Worm (Caenorhabditis elegans) whole organism, late embryonic: Measurements from ENCODE around the gene zip-11.

Source experiments
- C08G9.2 ChIP-seq: sonication (generic microtip); optimal IDR thresholded peaks from 2 replicates; lab custom pipeline; 2016; ENCODE audit warnings: mild to moderate bottlenecking, missing genetic modification characterization, moderate library complexity, missing compliant biosample characterization
- C38D4.7 ChIP-seq: fragments of 200-800 bp; sonication (Bioruptor generic); optimal IDR thresholded peaks from 2 replicates; lab custom pipeline; 2018; ENCODE audit warnings: mild to moderate bottlenecking, missing genetic modification characterization, moderate library complexity, missing compliant biosample characterization
- T23F11.4 ChIP-seq: fragments of 200-800 bp; sonication (Bioruptor generic); optimal IDR thresholded peaks from 2 replicates; lab custom pipeline; 2018; ENCODE audit warnings: mild to moderate bottlenecking, missing genetic modification characterization, missing compliant biosample characterization
- Y22D7AL.16 ChIP-seq: sonication (generic microtip); optimal IDR thresholded peaks from 2 replicates; lab custom pipeline; 2016; ENCODE audit warnings: missing genetic modification characterization, missing compliant biosample characterization
- ama-1 ChIP-seq: fragments of 150-350 bp; optimal IDR thresholded peaks from 2 replicates; lab custom pipeline; 2014
- ceh-14 ChIP-seq: sonication (generic microtip); optimal IDR thresholded peaks from 2 replicates; lab custom pipeline; 2016; ENCODE audit warnings: missing genotype, missing genetic modification characterization, missing compliant biosample characterization
- ceh-19 ChIP-seq: fragments of 200-800 bp; sonication (Bioruptor generic); optimal IDR thresholded peaks from 2 replicates; lab custom pipeline; 2018; ENCODE audit warnings: mild to moderate bottlenecking, missing genetic modification characterization, missing compliant biosample characterization
- ceh-22 ChIP-seq: sonication (generic microtip); optimal IDR thresholded peaks from 2 replicates; lab custom pipeline; 2017; ENCODE audit warnings: missing biosample characterization, missing genetic modification characterization
- ceh-24 ChIP-seq: sonication (generic microtip); optimal IDR thresholded peaks from 2 replicates; lab custom pipeline; 2016; ENCODE audit warnings: mild to moderate bottlenecking, missing genetic modification characterization, missing compliant biosample characterization
- ceh-31 ChIP-seq: sonication (generic microtip); optimal IDR thresholded peaks from 2 replicates; lab custom pipeline; 2016; ENCODE audit warnings: missing genetic modification characterization, missing compliant biosample characterization
- ceh-34 ChIP-seq: sonication (generic microtip); optimal IDR thresholded peaks from 2 replicates; lab custom pipeline; 2016; ENCODE audit warnings: mild to moderate bottlenecking, missing genetic modification characterization, missing compliant biosample characterization
- ceh-45 ChIP-seq: fragments of 200-800 bp; sonication (Bioruptor generic); IDR thresholded peaks from 2 replicates; pipeline ENCODE4 v1.3.6; 2022; ENCODE audit warnings: missing genetic modification reagents, missing genetic modification characterization, missing compliant biosample characterization
- ceh-48 ChIP-seq: sonication (generic microtip); optimal IDR thresholded peaks from 2 replicates; lab custom pipeline; 2016; ENCODE audit warnings: missing genetic modification characterization, inconsistent platforms, missing compliant biosample characterization
- che-1 ChIP-seq: sonication (generic microtip); optimal IDR thresholded peaks from 2 replicates; lab custom pipeline; 2016; ENCODE audit warnings: mild to moderate bottlenecking, missing genetic modification characterization, missing compliant biosample characterization
- dmd-4 ChIP-seq: sonication (generic microtip); optimal IDR thresholded peaks from 2 replicates; lab custom pipeline; 2016; ENCODE audit warnings: borderline replicate concordance, missing genetic modification characterization, missing compliant biosample characterization
- dve-1 ChIP-seq: sonication (generic microtip); optimal IDR thresholded peaks from 2 replicates; lab custom pipeline; 2017; ENCODE audit warnings: antibody characterized with exemption, mild to moderate bottlenecking, missing genetic modification characterization, missing compliant biosample characterization
- elt-2 ChIP-seq: sonication (generic microtip); optimal IDR thresholded peaks from 2 replicates; lab custom pipeline; 2016; ENCODE audit warnings: missing genetic modification reagents, missing genetic modification characterization, missing compliant biosample characterization
- elt-4 ChIP-seq: sonication (generic microtip); optimal IDR thresholded peaks from 2 replicates; lab custom pipeline; 2016; ENCODE audit warnings: missing genetic modification characterization, missing compliant biosample characterization
- ets-4 ChIP-seq: sonication (generic microtip); optimal IDR thresholded peaks from 2 replicates; lab custom pipeline; 2016; ENCODE audit warnings: missing genetic modification characterization, missing compliant biosample characterization
- eyg-1 ChIP-seq: sonication (generic microtip); optimal IDR thresholded peaks from 2 replicates; lab custom pipeline; 2016; ENCODE audit warnings: missing genotype, missing genetic modification characterization, missing compliant biosample characterization
- fkh-10 ChIP-seq: fragments of 150-350 bp; optimal IDR thresholded peaks from 2 replicates; lab custom pipeline; 2014; ENCODE audit warnings: missing biosample characterization, missing genetic modification reagents, missing genetic modification characterization
- fkh-6 ChIP-seq: sonication (generic microtip); optimal IDR thresholded peaks from 2 replicates; lab custom pipeline; 2016; ENCODE audit warnings: missing genetic modification characterization, missing compliant biosample characterization
- hlh-13 ChIP-seq: fragments of 200-800 bp; sonication (Bioruptor generic); optimal IDR thresholded peaks from 2 replicates; lab custom pipeline; 2018; ENCODE audit warnings: mild to moderate bottlenecking, missing genetic modification characterization, missing compliant biosample characterization
- hlh-6 ChIP-seq: sonication (generic microtip); optimal IDR thresholded peaks from 2 replicates; lab custom pipeline; 2016; ENCODE audit warnings: missing genotype, missing genetic modification characterization, missing compliant biosample characterization
- lin-11 ChIP-seq: fragments of 200-800 bp; sonication (Bioruptor generic); optimal IDR thresholded peaks from 2 replicates; lab custom pipeline; 2018; ENCODE audit warnings: mild to moderate bottlenecking, missing genetic modification characterization, missing compliant biosample characterization
- madf-2 ChIP-seq: sonication (generic microtip); optimal IDR thresholded peaks from 2 replicates; lab custom pipeline; 2017; ENCODE audit warnings: missing genetic modification characterization, missing compliant biosample characterization
- mec-3 ChIP-seq: sonication (generic microtip); optimal IDR thresholded peaks from 2 replicates; lab custom pipeline; 2016; ENCODE audit warnings: borderline replicate concordance, missing genetic modification characterization, missing compliant biosample characterization
- nfya-1 ChIP-seq: sonication (generic microtip); optimal IDR thresholded peaks from 2 replicates; lab custom pipeline; 2017; ENCODE audit warnings: missing genetic modification characterization, mild to moderate bottlenecking, missing compliant biosample characterization, antibody characterized with exemption, moderate library complexity
- npax-4 ChIP-seq: sonication (generic microtip); optimal IDR thresholded peaks from 2 replicates; lab custom pipeline; 2016; ENCODE audit warnings: missing genetic modification characterization, missing compliant biosample characterization
- odd-2 ChIP-seq: sonication (generic microtip); optimal IDR thresholded peaks from 2 replicates; lab custom pipeline; 2017; ENCODE audit warnings: antibody characterized with exemption, mild to moderate bottlenecking, missing genetic modification characterization, missing compliant biosample characterization
- pag-3 ChIP-seq: sonication (generic microtip); optimal IDR thresholded peaks from 2 replicates; lab custom pipeline; 2016; ENCODE audit warnings: missing compliant biosample characterization, missing genetic modification characterization, borderline replicate concordance
- pax-1 ChIP-seq: fragments of 150-350 bp; optimal IDR thresholded peaks from 2 replicates; lab custom pipeline; 2014; ENCODE audit warnings: missing biosample characterization, missing genetic modification characterization
- pha-4 ChIP-seq: fragments of 150-350 bp; optimal IDR thresholded peaks from 2 replicates; lab custom pipeline; 2018; ENCODE audit warnings: missing biosample characterization, missing genetic modification reagents, missing genetic modification characterization
- pqm-1 ChIP-seq: sonication (generic microtip); optimal IDR thresholded peaks from 2 replicates; lab custom pipeline; 2016; ENCODE audit warnings: missing genetic modification characterization, missing compliant biosample characterization
- ref-2 ChIP-seq: sonication (generic microtip); optimal IDR thresholded peaks from 2 replicates; lab custom pipeline; 2016; ENCODE audit warnings: missing genetic modification characterization, missing compliant biosample characterization
- rnt-1 ChIP-seq: sonication (generic microtip); optimal IDR thresholded peaks from 2 replicates; lab custom pipeline; 2016; ENCODE audit warnings: missing genetic modification characterization, missing compliant biosample characterization
- sdc-2 ChIP-seq: sonication (generic microtip); optimal IDR thresholded peaks from 2 replicates; lab custom pipeline; 2016; ENCODE audit warnings: missing genotype, missing genetic modification characterization, missing compliant biosample characterization
- tbx-2 ChIP-seq: sonication (generic microtip); optimal IDR thresholded peaks from 2 replicates; lab custom pipeline; 2016; ENCODE audit warnings: missing genetic modification characterization, missing compliant biosample characterization
- tbx-7 ChIP-seq: sonication (generic microtip); optimal IDR thresholded peaks from 2 replicates; lab custom pipeline; 2016; ENCODE audit warnings: missing genotype, missing genetic modification characterization, missing compliant biosample characterization
- ttx-3 ChIP-seq: sonication (generic microtip); optimal IDR thresholded peaks from 2 replicates; lab custom pipeline; 2016; ENCODE audit warnings: missing genetic modification reagents, missing genetic modification characterization, missing compliant biosample characterization
- unc-55 ChIP-seq: sonication (generic microtip); optimal IDR thresholded peaks from 2 replicates; lab custom pipeline; 2017; ENCODE audit warnings: missing biosample characterization, missing genetic modification reagents, missing genetic modification characterization
- unc-86 ChIP-seq: sonication (generic microtip); optimal IDR thresholded peaks from 2 replicates; lab custom pipeline; 2016; ENCODE audit warnings: missing genetic modification characterization, missing compliant biosample characterization
- zip-5 ChIP-seq: sonication (generic microtip); optimal IDR thresholded peaks from 2 replicates; lab custom pipeline; 2016; ENCODE audit warnings: missing genetic modification characterization, missing compliant biosample characterization

Gene zip-11

DNA sequence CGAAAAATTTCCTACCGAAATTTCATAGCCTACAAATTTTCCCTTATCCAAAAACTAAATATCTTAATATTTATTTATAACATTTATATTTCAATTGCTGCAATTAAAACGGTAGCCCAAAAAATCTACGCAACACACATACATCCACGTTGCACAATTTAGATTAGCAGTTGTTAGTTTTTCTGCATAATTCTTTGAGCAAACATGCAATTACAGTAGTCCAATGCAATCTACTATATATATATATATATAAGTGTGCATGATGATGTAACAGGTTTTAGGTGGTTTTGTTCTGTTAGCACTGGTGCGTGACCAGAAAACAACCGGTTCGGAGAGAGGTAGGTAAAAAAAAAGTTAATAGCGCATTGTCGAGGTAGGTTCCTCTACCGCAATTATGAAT is 39.7 kb upstream of the zip-11 start:
- TF ChIP-seq ceh-48 = no peak
- no peak for TF ChIP-seq madf-2 (tag; lab: Kevin White, UChicago)
- no peak for TF ChIP-seq Y22D7AL.16
- no peak for TF ChIP-seq ceh-14 (tag; lab: Kevin White, UChicago)
- TF ChIP-seq pag-3 (tag; lab: Kevin White, UChicago) = no peak
- no peak for TF ChIP-seq dve-1 (tag; lab: Kevin White, UChicago)
- TF ChIP-seq pax-1 = no peak
- no peak for TF ChIP-seq odd-2 (tag; lab: Kevin White, UChicago)
- no peak for TF ChIP-seq pha-4
- TF ChIP-seq rnt-1 (tag; lab: Kevin White, UChicago) = no peak
- no peak for TF ChIP-seq sdc-2 (tag; lab: Kevin White, UChicago)
- TF ChIP-seq ceh-19 (GFP tag; lab: Kevin White, UChicago) = no peak
- TF ChIP-seq ceh-45 (GFP tag; lab: Robert Waterston, UW) = no peak
- TF ChIP-seq unc-55 = no peak
- TF ChIP-seq ceh-24 (tag; lab: Kevin White, UChicago) = no peak
- TF ChIP-seq ceh-34 = no peak
- TF ChIP-seq nfya-1 (tag; lab: Kevin White, UChicago) = no peak

DNA sequence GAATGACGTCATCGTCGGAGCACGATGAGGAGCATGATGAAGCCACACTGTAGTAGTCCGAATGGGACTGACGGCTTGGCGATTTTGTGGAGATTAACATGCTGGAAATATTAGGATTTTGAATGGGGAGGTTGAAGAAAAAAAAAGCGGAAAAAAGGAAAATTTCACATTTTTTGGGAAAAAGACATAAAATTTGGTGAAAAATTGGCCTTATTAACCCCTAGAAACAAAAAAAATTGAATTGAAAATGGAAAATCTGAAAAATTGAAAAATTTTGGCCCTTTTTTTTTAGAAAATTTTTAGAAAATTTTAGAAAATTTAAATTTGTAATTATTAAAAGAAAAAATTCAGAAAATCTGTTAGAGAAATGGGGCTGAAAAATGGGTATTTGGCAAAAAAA is 37.8 kb upstream of the zip-11 start, which contains the start of gene T26C12.3:
Gene T26C12.3 (minus strand): TSS at position 101 of the 400 bp plus-strand sequence.
- TF ChIP-seq hlh-13 (GFP tag; lab: Kevin White, UChicago) (no peak), zip-5 (tag; lab: Kevin White, UChicago) (no peak)

DNA sequence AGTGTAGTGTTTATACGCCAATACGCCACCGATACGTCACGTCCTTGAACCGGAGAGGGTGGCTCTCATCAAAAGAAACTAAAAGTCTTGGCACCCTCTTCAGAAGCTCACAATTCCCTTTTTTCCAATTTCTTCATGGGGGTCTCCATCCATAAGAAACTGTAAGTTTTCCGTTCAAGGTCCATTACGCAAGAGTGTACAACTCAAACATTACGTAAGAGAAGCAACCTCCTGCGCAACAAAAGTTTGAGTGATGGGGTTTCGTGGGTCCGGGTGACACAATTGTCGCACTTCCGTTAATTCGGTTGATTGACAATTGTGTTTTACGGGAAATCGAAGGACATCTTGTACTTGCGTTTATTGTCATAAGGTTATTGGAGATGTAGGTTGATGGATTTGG is 32.3 kb upstream of the zip-11 start:
- TF ChIP-seq ref-2 (tag; lab: Kevin White, UChicago) (peak; percentile 21), zip-5 (tag; lab: Kevin White, UChicago) (no peak), npax-4 (no peak), ceh-48 (no peak), pqm-1 (tag; lab: Kevin White, UChicago) (no peak), T23F11.4 (GFP tag; lab: Kevin White, UChicago) (no peak), hlh-13 (GFP tag; lab: Kevin White, UChicago) (no peak), C38D4.7 (GFP tag; lab: Kevin White, UChicago) (no peak), lin-11 (no peak), pax-1 (no peak), fkh-10 (GFP tag; lab: Kevin White, UChicago) (no peak), unc-86 (tag; lab: Kevin White, UChicago) (no peak), unc-55 (peak; percentile 62), ceh-31 (tag; lab: Kevin White, UChicago) (no peak), madf-2 (tag; lab: Kevin White, UChicago) (no peak), fkh-6 (no peak), ceh-22 (no peak)

DNA sequence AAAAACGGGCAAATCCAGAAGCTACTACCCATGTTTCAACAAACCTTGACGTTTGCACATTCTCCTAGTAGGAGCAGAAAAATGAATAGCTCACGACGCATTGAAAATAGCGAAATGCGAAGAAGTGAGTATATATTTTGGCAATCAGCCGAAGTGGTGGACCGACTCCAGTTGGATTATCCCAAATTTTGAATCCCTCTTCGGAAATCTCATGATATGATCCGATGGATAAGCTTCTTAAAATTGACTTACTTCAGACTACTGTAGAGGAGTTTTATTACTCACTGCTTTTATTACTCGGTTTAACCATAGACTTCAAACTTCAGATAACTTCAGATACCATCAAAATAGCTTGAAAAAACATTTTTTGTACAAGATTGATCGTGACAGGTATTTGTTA is 21.8 kb upstream of the zip-11 start, which contains the start of gene gcy-23:
Gene gcy-23 (minus strand): TSS at position 101 of the 400 bp plus-strand sequence.
- no peak for TF ChIP-seq C38D4.7 (GFP tag; lab: Kevin White, UChicago)
- no peak for TF ChIP-seq unc-86 (tag; lab: Kevin White, UChicago)
- no peak for TF ChIP-seq sdc-2 (tag; lab: Kevin White, UChicago)
- no peak for TF ChIP-seq ets-4 (tag; lab: Kevin White, UChicago)
- no peak for TF ChIP-seq unc-55
- no peak for TF ChIP-seq eyg-1 (tag; lab: Kevin White, UChicago)
- TF ChIP-seq elt-2 = no peak
- TF ChIP-seq fkh-6 = no peak
- TF ChIP-seq hlh-6 = no peak

- TF ChIP-seq ets-4 (tag; lab: Kevin White, UChicago) (no peak), dmd-4 (tag; lab: Kevin White, UChicago) (no peak), hlh-13 (GFP tag; lab: Kevin White, UChicago) (no peak), lin-11 (no peak), elt-4 (tag; lab: Kevin White, UChicago) (no peak), ttx-3 (tag; lab: Kevin White, UChicago) (no peak), fkh-10 (GFP tag; lab: Kevin White, UChicago) (no peak), hlh-6 (no peak), mec-3 (tag; lab: Kevin White, UChicago) (no peak), tbx-2 (no peak), tbx-7 (tag; lab: Kevin White, UChicago) (no peak), C08G9.2 (tag; lab: Kevin White, UChicago) (no peak), ceh-48 (no peak), che-1 (tag; lab: Kevin White, UChicago) (no peak), ceh-24 (tag; lab: Kevin White, UChicago) (no peak), ama-1 (lab: Kevin White, UChicago) (no peak), eyg-1 (tag; lab: Kevin White, UChicago) (no peak)
These were observed 19.0 kb upstream of the zip-11 start, which contains the start of gene W08E12.8 for ce11 chrIV:3291977-3292561. W08E12.8 (plus strand) TSS chrIV:3292371.
